Worm (Caenorhabditis elegans) whole organism, L2 larva: ENCODE results near the gene cest-24.

Source experiments
- aly-2 ChIP-seq: fragments of 150-350 bp; optimal IDR thresholded peaks from 2 replicates; lab custom pipeline; 2014; ENCODE audit warnings: missing biosample characterization, missing genetic modification characterization
- ceh-82 ChIP-seq: fragments of 150-350 bp; optimal IDR thresholded peaks from 2 replicates; lab custom pipeline; 2014; ENCODE audit warnings: missing biosample characterization, missing genetic modification characterization
- fos-1 ChIP-seq: fragments of 150-350 bp; optimal IDR thresholded peaks from 2 replicates; lab custom pipeline; 2014; ENCODE audit warnings: missing biosample characterization, missing genetic modification characterization
- nhr-23 ChIP-seq: fragments of 150-350 bp; optimal IDR thresholded peaks from 2 replicates; lab custom pipeline; 2014; ENCODE audit warnings: missing biosample characterization, missing genetic modification reagents, missing genetic modification characterization
- nhr-6 ChIP-seq: fragments of 150-350 bp; optimal IDR thresholded peaks from 2 replicates; lab custom pipeline; 2014; ENCODE audit warnings: missing biosample characterization, missing genetic modification characterization
- nhr-77 ChIP-seq: fragments of 150-350 bp; optimal IDR thresholded peaks from 2 replicates; lab custom pipeline; 2014; ENCODE audit warnings: missing biosample characterization, missing genetic modification characterization

ce11 chrV:6353182-6353780, 36.5 kb downstream of the cest-24 start:
- TF ChIP-seq ceh-82 (tag; lab: Kevin White, UChicago), result no peak
- no peak for TF ChIP-seq nhr-77 (tag; lab: Kevin White, UChicago)
- no peak for TF ChIP-seq aly-2
- TF ChIP-seq nhr-23 (tag; lab: Kevin White, UChicago), result no peak
- no peak for TF ChIP-seq nhr-6 (tag; lab: Kevin White, UChicago)
- no peak for TF ChIP-seq fos-1 (tag; lab: Kevin White, UChicago)
